Worm (Caenorhabditis elegans) whole organism, early embryonic: ENCODE measurements around the gene C56G3.2.

Source experiments
- F13C5.2 ChIP-seq: sonication (generic microtip); optimal IDR thresholded peaks from 2 replicates; lab custom pipeline; 2017; ENCODE audit warnings: mild to moderate bottlenecking, missing genetic modification characterization, inconsistent platforms, missing compliant biosample characterization
- ama-1 ChIP-seq: fragments of 150-350 bp; optimal IDR thresholded peaks from 2 replicates; lab custom pipeline; 2014
- ceh-13 ChIP-seq: fragments of 200-800 bp; sonication (Bioruptor generic); optimal IDR thresholded peaks from 2 replicates; lab custom pipeline; 2018; ENCODE audit warnings: mild to moderate bottlenecking, missing genetic modification characterization, missing compliant biosample characterization
- ceh-36 ChIP-seq: sonication (generic microtip); optimal IDR thresholded peaks from 2 replicates; lab custom pipeline; 2016; ENCODE audit warnings: missing genetic modification characterization, inconsistent platforms, missing compliant biosample characterization
- flt-1 ChIP-seq: fragments of 200-800 bp; sonication (Bioruptor generic); IDR thresholded peaks from 2 replicates; pipeline ENCODE4 v1.3.6; 2022; ENCODE audit warnings: missing genetic modification characterization, missing compliant biosample characterization
- hmbx-1 ChIP-seq: sonication (generic microtip); optimal IDR thresholded peaks from 2 replicates; lab custom pipeline; 2016; ENCODE audit warnings: mild to moderate bottlenecking, missing genetic modification characterization, missing compliant biosample characterization
- hmg-4 ChIP-seq: fragments of 200-800 bp; sonication (Bioruptor generic); optimal IDR thresholded peaks from 2 replicates; lab custom pipeline; 2018; ENCODE audit warnings: mild to moderate bottlenecking, missing genetic modification characterization, missing compliant biosample characterization
- pes-1 ChIP-seq: fragments of 200-800 bp; sonication (Bioruptor generic); IDR thresholded peaks from 2 replicates; pipeline ENCODE4 v1.3.6; 2022; ENCODE audit warnings: missing genetic modification reagents, missing genetic modification characterization, missing compliant biosample characterization
- scrt-1 ChIP-seq: fragments of 200-800 bp; sonication (Bioruptor generic); IDR thresholded peaks from 2 replicates; pipeline ENCODE4 v1.3.6; 2022; ENCODE audit warnings: missing genetic modification characterization, missing compliant biosample characterization
- tbx-11 ChIP-seq: fragments of 200-800 bp; sonication (Bioruptor generic); IDR thresholded peaks from 2 replicates; pipeline ENCODE4 v1.3.6; 2022; ENCODE audit warnings: missing genetic modification characterization, missing compliant biosample characterization

ce11 chrX:7316485-7317391, 48.6 kb upstream of the C56G3.2 start, which contains the start of the genes spp-2 and spp-6:
- TF ChIP-seq scrt-1 (GFP tag; lab: Robert Waterston, UW) (no peak), hmbx-1 (no peak), ama-1 (no peak), flt-1 (GFP tag; lab: Robert Waterston, UW) (no peak), tbx-11 (GFP tag; lab: Robert Waterston, UW) (no peak), ceh-13 (GFP tag; lab: Kevin White, UChicago) (no peak), ceh-36 (no peak), hmg-4 (GFP tag; lab: Kevin White, UChicago) (no peak), pes-1 (GFP tag; lab: Robert Waterston, UW) (no peak), F13C5.2 (tag; lab: Kevin White, UChicago) (no peak)
